Fruit fly (Drosophila melanogaster): ENCODE data around the gene CG12078.

dm6 chr3L:3279930-3280329, 35.8 kb upstream of the CG12078 start, which contains the start of gene CG12017:
- TF ChIP-seq spab (GFP tag; optimal IDR thresholded peaks at IDR 0.05) (no peak), CG10631 (GFP tag; optimal IDR thresholded peaks at IDR 0.05) (no peak), Blimp-1 (GFP tag; optimal IDR thresholded peaks at IDR 0.05) (no peak), acj6 (GFP tag; optimal IDR thresholded peaks at IDR 0.05) (no peak)
